Comparison of ENCODE assay signal across 5 worm cellular contexts in the genomic region with DNA sequence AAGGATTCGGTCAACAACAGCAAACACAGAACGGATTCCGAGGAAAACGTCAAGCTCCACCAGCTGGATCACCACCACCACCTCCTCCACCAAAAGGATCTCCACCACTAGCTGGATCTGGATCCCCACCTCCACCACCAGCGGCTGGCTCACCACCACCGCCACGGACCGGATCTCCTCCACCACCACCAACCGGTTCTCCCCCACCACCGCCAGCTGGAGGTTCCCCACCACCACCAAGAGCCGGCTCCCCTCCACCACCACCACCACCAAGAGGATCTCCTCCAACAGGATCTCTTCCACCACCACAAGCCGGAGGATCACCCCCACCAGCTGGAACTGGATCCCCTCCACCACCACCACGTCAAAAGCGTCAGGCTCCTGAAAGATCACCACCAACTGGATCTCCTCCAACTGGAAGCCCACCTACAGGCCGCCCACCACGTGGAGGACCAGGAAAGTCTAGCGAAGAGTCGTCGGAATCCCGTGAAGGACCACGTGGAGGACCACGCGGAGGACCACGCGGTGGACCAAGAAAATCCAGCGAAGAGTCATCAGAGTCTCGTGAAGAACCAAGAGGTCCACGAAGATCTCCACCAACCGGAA.
TF ChIP-seq lines count a peak whose summit lies in the region.

No protein-coding gene starts in this region.

TF ChIP-seq in whole organism, L1 larva, 84 proteins besides CTCF, POLR2A, EP300 and RAD21:
- no peak for TF ChIP-seq ceh-88 (GFP tag; IDR thresholded peaks at IDR 0.05; lab: Robert Waterston, UW)
- TF ChIP-seq efl-1 (optimal IDR thresholded peaks at IDR 0.05; lab: Kevin White, UChicago) = no peak
- TF ChIP-seq efl-1 (GFP tag; optimal IDR thresholded peaks at IDR 0.05 in 1 of 2; lab: Kevin White, UChicago) = peak in 1 of 2 experiments; percentile 15
- TF ChIP-seq ceh-8 (GFP tag; optimal IDR thresholded peaks at IDR 0.05; lab: Kevin White, UChicago) = peak; percentile 44
- no peak for TF ChIP-seq elt-2 (tag; optimal IDR thresholded peaks at IDR 0.05; lab: Kevin White, UChicago)

TF ChIP-seq in whole organism, L4 larva, 104 proteins besides CTCF, POLR2A, EP300 and RAD21:
- no peak for TF ChIP-seq lir-3 (tag; optimal IDR thresholded peaks at IDR 0.05; lab: Kevin White, UChicago)
- no peak for TF ChIP-seq hmg-1.1 (GFP tag; IDR thresholded peaks at IDR 0.05; lab: Robert Waterston, UW)
- TF ChIP-seq set-16 (GFP tag; IDR thresholded peaks at IDR 0.05; lab: Robert Waterston, UW) = peak; percentile 97
TF ChIP-seq in whole organism, L4 larva: peak in this region for 1.

TF ChIP-seq in whole organism, late embryonic, 69 proteins besides CTCF, POLR2A, EP300 and RAD21:
- peak; percentile 69 for TF ChIP-seq mec-3 (tag; optimal IDR thresholded peaks at IDR 0.05; lab: Kevin White, UChicago; ENCODE audit: borderline replicate concordance)
- TF ChIP-seq lin-11 (tag; optimal IDR thresholded peaks at IDR 0.05; lab: Kevin White, UChicago) = no peak
- no peak for TF ChIP-seq ceh-14 (tag; optimal IDR thresholded peaks at IDR 0.05; lab: Kevin White, UChicago)

TF ChIP-seq in whole organism, midembryonic, 9 proteins besides CTCF, POLR2A, EP300 and RAD21:
- TF ChIP-seq klf-2 (GFP tag; conservative IDR thresholded peaks at IDR 0.05; lab: Robert Waterston, UW) (no peak), flt-1 (GFP tag; IDR thresholded peaks at IDR 0.05; lab: Robert Waterston, UW) (0 out of 2 replicates have a peak, but pooled peaks have one; percentile 26), tab-1 (GFP tag; IDR thresholded peaks at IDR 0.05; lab: Robert Waterston, UW) (0 out of 2 replicates have a peak, but pooled peaks have one; percentile 38), T22C8.4 (GFP tag; IDR thresholded peaks at IDR 0.05; lab: Robert Waterston, UW) (no peak)

TF ChIP-seq in whole organism, young adult, 124 proteins besides CTCF, POLR2A, EP300 and RAD21:
- peak; percentile 9 for TF ChIP-seq F57A8.1 (GFP tag; optimal IDR thresholded peaks at IDR 0.05; lab: Kevin White, UChicago)
- TF ChIP-seq sptf-2 (GFP tag; optimal IDR thresholded peaks at IDR 0.05; lab: Kevin White, UChicago) = peak; percentile 38
- TF ChIP-seq zfh-2 (GFP tag; conservative IDR thresholded peaks at IDR 0.05; lab: Robert Waterston, UW) = peak; percentile 71
- peak; percentile 96 for TF ChIP-seq egrh-3 (GFP tag; IDR thresholded peaks at IDR 0.05; lab: Robert Waterston, UW)
- TF ChIP-seq ceh-91 (GFP tag; IDR thresholded peaks at IDR 0.05; lab: Robert Waterston, UW) = peak; percentile 9; the same call in 1 of the 2 replicates
- no peak for TF ChIP-seq tlf-1 (GFP tag; optimal IDR thresholded peaks at IDR 0.05; lab: Kevin White, UChicago)
- TF ChIP-seq lsy-27 (tag; optimal IDR thresholded peaks at IDR 0.05; lab: Kevin White, UChicago; ENCODE audit: borderline replicate concordance, insufficient read depth) = no peak
